Worm (Caenorhabditis elegans): ENCODE data around the gene ZC518.8.

The ZC518.8 gene

DNA sequence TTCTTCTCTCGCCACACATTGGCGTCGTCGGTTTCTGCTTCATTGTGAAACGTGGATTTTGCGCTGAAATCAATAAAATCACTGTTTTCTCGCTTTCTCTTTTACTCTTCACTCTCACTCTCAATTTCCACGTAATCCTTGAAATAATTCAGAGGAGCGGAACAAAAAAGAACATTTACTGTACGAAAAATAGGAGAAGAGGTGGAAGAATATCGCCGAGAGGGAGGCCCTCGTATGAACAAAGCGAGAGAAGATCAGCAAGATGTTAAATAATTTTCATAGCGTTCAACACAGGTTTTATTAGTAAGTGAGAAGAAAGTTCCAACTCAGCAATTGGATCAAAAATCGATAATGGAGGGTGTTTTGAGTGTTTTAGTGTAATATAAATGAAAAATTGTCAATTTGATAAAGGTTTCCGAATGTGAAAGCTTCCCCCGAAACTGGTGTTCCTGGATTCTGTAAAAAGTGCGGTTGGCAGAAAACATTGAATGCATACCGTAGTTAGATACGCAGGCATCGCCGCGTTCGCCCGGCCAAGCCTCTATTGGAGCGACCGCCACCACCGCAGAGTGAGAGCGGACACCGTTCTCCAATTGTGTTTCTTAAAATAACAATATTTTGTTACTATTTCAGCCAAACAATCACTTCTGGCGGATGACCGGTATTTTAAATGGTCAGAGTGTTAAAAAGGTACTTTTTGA is at the start of gene ZC518.8, which contains the start of gene ccr-4:
ZC518.8 (minus strand) TSS at position 517 of the 701 bp plus-strand sequence.
ccr-4 (plus strand) TSS at position 151 of the 701 bp plus-strand sequence.
- no peak for TF ChIP-seq him-1 (tag; optimal IDR thresholded peaks at IDR 0.05)

DNA sequence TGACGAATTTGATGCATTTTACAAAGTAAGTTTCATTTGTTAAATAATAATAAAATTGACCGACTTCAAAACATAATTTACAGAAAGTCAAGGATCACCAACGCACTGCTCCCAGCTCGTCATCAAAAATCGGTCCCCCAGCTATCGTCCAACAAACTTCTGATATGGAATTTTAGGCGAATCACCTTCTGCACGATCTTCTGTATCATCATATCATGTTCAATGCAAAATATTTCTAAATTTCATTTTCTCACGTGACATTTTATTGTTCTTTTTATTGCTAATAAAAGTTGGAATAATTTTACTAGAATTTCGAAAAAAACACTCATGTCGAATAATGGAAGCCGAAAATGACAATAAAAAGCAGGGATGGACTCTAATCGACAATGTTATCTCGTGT is 48.5 kb upstream of the ZC518.8 start, which contains the start of gene acl-13:
acl-13 (plus strand) TSS at position 301 of the 400 bp plus-strand sequence.
- TF ChIP-seq him-1 (tag; optimal IDR thresholded peaks at IDR 0.05), result no peak
- no peak for TF ChIP-seq dao-5 (tag; optimal IDR thresholded peaks at IDR 0.05)
- no peak for TF ChIP-seq W03F9.2 (tag; optimal IDR thresholded peaks at IDR 0.05)

- TF ChIP-seq W03F9.2 (tag; optimal IDR thresholded peaks at IDR 0.05), result no peak
- TF ChIP-seq dao-5 (tag; optimal IDR thresholded peaks at IDR 0.05), result no peak
- no peak for TF ChIP-seq him-1 (tag; optimal IDR thresholded peaks at IDR 0.05)
These were observed 46.9 kb upstream of the ZC518.8 start, which contains the start of gene dsb-1 for ce11 chrIV:12408625-12409024. Gene dsb-1 (plus strand): TSS chrIV:12408925.

- TF ChIP-seq W03F9.2 (tag; optimal IDR thresholded peaks at IDR 0.05) (peak; percentile 94), him-1 (tag; optimal IDR thresholded peaks at IDR 0.05) (no peak)
These were observed 42.4 kb upstream of the ZC518.8 start, which contains the start of gene gex-3 for ce11 chrIV:12404137-12404536. Gene gex-3 (plus strand): TSS chrIV:12404431.

ce11 chrIV:12403440-12403839 is 41.7 kb upstream of the ZC518.8 start:
- TF ChIP-seq him-1 (tag; optimal IDR thresholded peaks at IDR 0.05), result no peak
- TF ChIP-seq W03F9.2 (tag; optimal IDR thresholded peaks at IDR 0.05), result no peak
- TF ChIP-seq dao-5 (tag; optimal IDR thresholded peaks at IDR 0.05), result no peak

DNA sequence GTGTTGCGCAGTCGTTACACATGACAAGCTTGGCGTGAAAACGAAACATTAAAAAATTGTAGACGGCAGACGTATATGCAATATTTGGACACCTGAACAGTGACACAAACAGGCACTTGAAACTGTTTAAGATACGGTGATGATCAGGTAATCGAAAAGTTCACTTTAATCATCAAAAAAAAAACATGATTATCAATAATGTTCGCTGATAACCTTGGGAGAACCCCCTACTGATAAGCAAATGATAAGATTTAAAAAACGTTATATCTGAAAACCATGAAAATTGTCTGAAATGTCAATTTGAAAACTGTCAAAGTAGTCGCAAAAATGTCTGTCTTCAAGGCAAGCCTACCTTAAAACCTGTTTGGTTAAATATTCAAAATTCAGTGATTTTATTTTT is 38.3 kb upstream of the ZC518.8 start:
- TF ChIP-seq dao-5 (tag; optimal IDR thresholded peaks at IDR 0.05) (no peak), W03F9.2 (tag; optimal IDR thresholded peaks at IDR 0.05) (no peak), him-1 (tag; optimal IDR thresholded peaks at IDR 0.05) (no peak)

DNA sequence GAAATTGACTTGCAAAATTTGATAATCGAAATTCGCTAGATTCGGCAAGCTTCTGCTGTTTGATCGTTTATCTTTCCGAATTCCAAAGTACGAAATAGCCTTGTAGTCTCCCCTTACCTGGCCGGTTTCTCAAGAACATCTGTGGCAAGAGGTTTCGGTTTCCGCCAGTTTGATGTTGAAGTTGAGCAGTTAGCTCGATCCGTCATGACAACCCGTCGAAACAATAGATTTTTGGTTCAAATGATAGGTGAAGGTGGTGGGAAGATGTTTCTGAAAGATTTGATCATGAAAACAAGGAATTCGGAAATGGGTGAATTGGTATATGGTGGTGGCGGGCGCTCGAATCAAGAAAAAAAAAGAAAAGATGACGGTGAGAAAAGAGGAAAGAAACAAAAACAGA is 36.7 kb upstream of the ZC518.8 start, which contains the start of gene acs-20:
acs-20 (minus strand) TSS at position 270 of the 400 bp plus-strand sequence.
- no peak for TF ChIP-seq W03F9.2 (tag; optimal IDR thresholded peaks at IDR 0.05)
- TF ChIP-seq him-1 (tag; optimal IDR thresholded peaks at IDR 0.05), result no peak
- no peak for TF ChIP-seq dao-5 (tag; optimal IDR thresholded peaks at IDR 0.05)

- no peak for TF ChIP-seq W03F9.2 (tag; optimal IDR thresholded peaks at IDR 0.05)
- TF ChIP-seq dao-5 (tag; optimal IDR thresholded peaks at IDR 0.05), result no peak
- TF ChIP-seq him-1 (tag; optimal IDR thresholded peaks at IDR 0.05), result no peak
These were observed 35.0 kb upstream of the ZC518.8 start for ce11 chrIV:12396645-12397258.

- TF ChIP-seq him-1 (tag; optimal IDR thresholded peaks at IDR 0.05), result peak; percentile 87
- peak; percentile 94 for TF ChIP-seq W03F9.2 (tag; optimal IDR thresholded peaks at IDR 0.05)
- TF ChIP-seq dao-5 (tag; optimal IDR thresholded peaks at IDR 0.05), result no peak
These were observed 29.4 kb upstream of the ZC518.8 start, which contains the start of the genes rps-23 and dpm-3 for ce11 chrIV:12391003-12391637. Gene rps-23 (minus strand): TSS chrIV:12391053. Gene dpm-3 (plus strand): TSS chrIV:12391587.

DNA sequence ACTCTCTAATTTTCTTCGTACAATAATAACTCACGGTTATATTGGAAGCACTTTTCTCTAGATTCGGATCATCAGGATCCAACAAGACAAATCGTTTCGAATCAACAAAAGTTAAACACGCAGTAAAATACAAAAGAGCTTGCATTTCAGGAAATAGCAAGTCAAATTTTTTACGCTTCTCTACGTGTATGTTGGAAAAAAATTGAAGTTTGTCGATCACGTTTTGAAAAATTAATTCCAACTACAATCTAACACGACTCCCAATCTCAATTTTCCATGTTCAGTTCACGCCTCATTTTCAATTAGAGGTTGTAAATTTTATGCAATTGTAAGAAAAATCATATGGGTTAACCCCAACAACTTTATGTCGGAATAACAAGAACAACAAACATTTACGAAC is 28.2 kb upstream of the ZC518.8 start, which contains the start of gene spe-45:
spe-45 (minus strand) TSS at position 145 of the 400 bp plus-strand sequence.
- TF ChIP-seq him-1 (tag; optimal IDR thresholded peaks at IDR 0.05), result no peak
- no peak for TF ChIP-seq dao-5 (tag; optimal IDR thresholded peaks at IDR 0.05)
- no peak for TF ChIP-seq W03F9.2 (tag; optimal IDR thresholded peaks at IDR 0.05)

DNA sequence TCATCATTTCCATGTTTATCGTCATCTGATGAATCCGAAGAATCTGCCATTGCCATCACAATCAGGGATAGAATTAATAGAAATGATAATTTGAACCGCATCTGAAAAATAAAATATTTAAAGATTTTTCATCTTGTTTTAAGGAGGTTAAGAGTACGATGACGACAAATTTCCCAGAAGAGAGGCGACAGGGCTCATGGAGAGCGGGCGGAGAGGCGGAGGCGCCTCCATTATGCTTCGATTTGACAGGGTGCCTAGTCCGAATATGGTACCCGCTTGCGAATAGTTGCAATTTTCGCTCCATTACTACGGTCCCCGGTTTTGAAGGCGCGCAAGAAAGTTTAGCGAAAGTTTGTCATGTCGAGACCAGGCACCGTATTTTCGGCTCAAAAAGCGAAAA is 23.4 kb upstream of the ZC518.8 start, which contains the start of gene F28D1.6:
F28D1.6 (minus strand) TSS at position 101 of the 400 bp plus-strand sequence.
- TF ChIP-seq dao-5 (tag; optimal IDR thresholded peaks at IDR 0.05) (no peak), him-1 (tag; optimal IDR thresholded peaks at IDR 0.05) (no peak), W03F9.2 (tag; optimal IDR thresholded peaks at IDR 0.05) (no peak)

- no peak for TF ChIP-seq W03F9.2 (tag; optimal IDR thresholded peaks at IDR 0.05)
- no peak for TF ChIP-seq him-1 (tag; optimal IDR thresholded peaks at IDR 0.05)
- TF ChIP-seq dao-5 (tag; optimal IDR thresholded peaks at IDR 0.05), result no peak
These were observed 21.2 kb upstream of the ZC518.8 start, which contains the start of gene thn-2 for ce11 chrIV:12382864-12383263. Gene thn-2 (plus strand): TSS chrIV:12383170.

DNA sequence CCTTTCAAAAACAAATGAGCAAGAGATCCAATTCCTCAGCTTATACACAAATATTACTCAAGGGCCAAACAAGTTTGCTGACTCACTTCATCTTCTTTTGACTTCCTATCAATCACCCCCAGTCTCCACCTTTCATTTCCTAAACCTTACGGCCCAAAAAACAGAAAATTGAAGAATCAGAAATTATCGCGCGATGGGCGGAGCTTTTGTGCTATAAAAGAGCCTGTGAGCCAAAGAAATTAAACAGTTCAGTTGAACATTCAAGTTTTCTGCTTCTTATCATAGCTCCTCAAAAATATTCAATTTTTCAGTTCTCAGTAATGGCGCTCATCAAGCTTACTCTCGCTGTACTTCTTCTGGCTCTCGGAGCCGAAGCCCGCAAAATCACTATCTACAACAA is 18.1 kb upstream of the ZC518.8 start, which contains the start of gene thn-1:
thn-1 (plus strand) TSS at position 301 of the 400 bp plus-strand sequence.
- no peak for TF ChIP-seq him-1 (tag; optimal IDR thresholded peaks at IDR 0.05)
- TF ChIP-seq dao-5 (tag; optimal IDR thresholded peaks at IDR 0.05), result no peak
- TF ChIP-seq W03F9.2 (tag; optimal IDR thresholded peaks at IDR 0.05), result no peak
